Fruit fly (Drosophila melanogaster) whole organism, wandering third instar larva: ENCODE data around the gene CG31199.
A peak's percentile ranks its signal among the peaks of the same experiment; 100 is the strongest.

ENCODE experiments used
- Abd-B ChIP-seq: fragments of >200 bp; optimal IDR thresholded peaks from 2 replicates; lab custom pipeline; 2017; ENCODE audit warnings: missing biosample characterization, missing genetic modification characterization
- CrebA ChIP-seq: fragments of 200-800 bp; sonication (Bioruptor generic); optimal IDR thresholded peaks from 2 replicates; lab custom pipeline; 2016; ENCODE audit warnings: missing biosample characterization, mild to moderate bottlenecking, missing genetic modification characterization, borderline replicate concordance
- Dfd ChIP-seq: fragments of >200 bp; optimal IDR thresholded peaks from 2 replicates; lab custom pipeline; 2017; ENCODE audit warnings: missing biosample characterization, missing genetic modification characterization
- Hr83 ChIP-seq: fragments of 200-300 bp; sonication (Bioruptor generic); optimal IDR thresholded peaks from 2 replicates; lab custom pipeline; 2016; ENCODE audit warnings: missing biosample characterization, mild to moderate bottlenecking, missing genetic modification characterization, moderate library complexity; ENCODE audit not compliant: poor library complexity, severe bottlenecking
- Mio ChIP-seq: sonication (Bioruptor generic); optimal IDR thresholded peaks from 2 replicates; lab custom pipeline; 2016; ENCODE audit warnings: missing biosample characterization, missing genetic modification characterization
- Myc ChIP-seq: fragments of >200 bp; optimal IDR thresholded peaks from 2 replicates; lab custom pipeline; 2017
- br ChIP-seq: fragments of 200-800 bp; sonication (Bioruptor generic); optimal IDR thresholded peaks from 2 replicates; lab custom pipeline; 2016; ENCODE audit warnings: missing biosample characterization, missing genetic modification characterization
- h ChIP-seq: fragments of 200-800 bp; sonication (Bioruptor generic); optimal IDR thresholded peaks from 3 replicates; lab custom pipeline; 2016; ENCODE audit warnings: missing biosample characterization, mild to moderate bottlenecking, missing genetic modification characterization
- jim ChIP-seq: fragments of 175-275, 200-325 bp; sonication (Bioruptor generic); optimal IDR thresholded peaks from 2 replicates; lab custom pipeline; 2016; ENCODE audit warnings: missing biosample characterization, mild to moderate bottlenecking, missing genetic modification characterization
- lola ChIP-seq: fragments of >200 bp; optimal IDR thresholded peaks from 2 replicates; lab custom pipeline; 2017; ENCODE audit warnings: missing biosample characterization, missing genetic modification characterization
- psq ChIP-seq: fragments of 200-800 bp; sonication (Bioruptor generic); optimal IDR thresholded peaks from 3 replicates; lab custom pipeline; 2017; ENCODE audit warnings: missing biosample characterization, mild to moderate bottlenecking, missing genetic modification characterization, moderate library complexity
- tai ChIP-seq: sonication (Bioruptor generic); optimal IDR thresholded peaks from 2 replicates; lab custom pipeline; 2016; ENCODE audit warnings: missing biosample characterization, missing genetic modification characterization
- usp ChIP-seq: fragments of >200 bp; optimal IDR thresholded peaks from 2 replicates; lab custom pipeline; 2017; ENCODE audit warnings: missing biosample characterization, missing genetic modification characterization

- TF ChIP-seq psq (GFP tag; lab: Kevin White, UChicago): peak; percentile 78
- TF ChIP-seq Abd-B: peak; percentile 79
- TF ChIP-seq h (GFP tag; lab: Kevin White, UChicago): peak; percentile 81
- no peak for TF ChIP-seq Mio (GFP tag; lab: Kevin White, UChicago)
- TF ChIP-seq tai (GFP tag; lab: Kevin White, UChicago): no peak
- no peak for TF ChIP-seq Dfd (GFP tag; lab: Kevin White, UChicago)
- peak; percentile 60 for TF ChIP-seq br
- TF ChIP-seq Myc (lab: Kevin White, UChicago): no peak
- TF ChIP-seq CrebA (GFP tag; lab: Kevin White, UChicago): peak; percentile 98
- peak; percentile 92 for TF ChIP-seq jim (GFP tag; lab: Kevin White, UChicago)
- TF ChIP-seq Hr83: peak; percentile 88
- no peak for TF ChIP-seq usp
- TF ChIP-seq lola (GFP tag; lab: Kevin White, UChicago): no peak
These were observed 34.7 kb upstream of the CG31199 start for dm6 chr3R:20778285-20778926.
